Worm (Caenorhabditis elegans) whole organism, L4 larva: ENCODE results near the gene dop-2.
"Not testable (repeated sequence)": the region's sequence is repeated elsewhere in the genome, so short reads cannot be mapped to it uniquely, and the experiment has no call there.

ENCODE experiments used
- F49E8.2 ChIP-seq: sonication (generic microtip); optimal IDR thresholded peaks from 2 replicates; lab custom pipeline; 2016; ENCODE audit warnings: missing compliant biosample characterization, mild to moderate bottlenecking, missing genetic modification characterization, borderline replicate concordance
- Y105C5A.15 ChIP-seq: fragments of 200-800 bp; sonication (Bioruptor generic); IDR thresholded peaks from 2 replicates; pipeline ENCODE4 v1.3.6; 2022; ENCODE audit warnings: missing genetic modification characterization, missing compliant biosample characterization
- ctbp-1 ChIP-seq: fragments of 200-800 bp; sonication (Bioruptor generic); IDR thresholded peaks from 2 replicates; pipeline ENCODE4 v1.3.6; 2022; ENCODE audit warnings: missing genetic modification reagents, missing genetic modification characterization, missing compliant biosample characterization
- dpl-1 ChIP-seq: fragments of 150-350 bp; optimal IDR thresholded peaks from 2 replicates; lab custom pipeline; 2014; ENCODE audit warnings: missing biosample characterization, missing genetic modification reagents, missing genetic modification characterization
- dve-1 ChIP-seq: sonication (generic microtip); optimal IDR thresholded peaks from 2 replicates; lab custom pipeline; 2017; ENCODE audit warnings: antibody characterized with exemption, mild to moderate bottlenecking, missing genetic modification characterization, missing compliant biosample characterization; ENCODE audit not compliant: insufficient read depth
- hlh-11 ChIP-seq: fragments of 200-800 bp; sonication (Bioruptor generic); optimal IDR thresholded peaks from 2 replicates; lab custom pipeline; 2018; ENCODE audit warnings: mild to moderate bottlenecking, missing genetic modification characterization, missing compliant biosample characterization
- mep-1 ChIP-seq: fragments of 150-350 bp; sonication (generic microtip); optimal IDR thresholded peaks from 3 replicates; lab custom pipeline; 2014; ENCODE audit warnings: missing biosample characterization, missing genetic modification characterization
- unc-39 ChIP-seq: sonication (generic microtip); optimal IDR thresholded peaks from 2 replicates; lab custom pipeline; 2017; ENCODE audit warnings: missing biosample characterization, missing genetic modification characterization
- unc-62 ChIP-seq, 3 experiments: fragments of 150-350 bp in 1 of 3; sonication (generic microtip); optimal IDR thresholded peaks in 2 of 3; peaks in 1 of 3; 1 replicate in 1 of 3; 2 replicates in 2 of 3; lab custom pipeline; 2014 to 2017; ENCODE audit warnings: missing biosample characterization in 3 of 3, missing genetic modification characterization in 3 of 3, missing genetic modification reagents in 3 of 3, missing genotype in 1 of 3

DNA sequence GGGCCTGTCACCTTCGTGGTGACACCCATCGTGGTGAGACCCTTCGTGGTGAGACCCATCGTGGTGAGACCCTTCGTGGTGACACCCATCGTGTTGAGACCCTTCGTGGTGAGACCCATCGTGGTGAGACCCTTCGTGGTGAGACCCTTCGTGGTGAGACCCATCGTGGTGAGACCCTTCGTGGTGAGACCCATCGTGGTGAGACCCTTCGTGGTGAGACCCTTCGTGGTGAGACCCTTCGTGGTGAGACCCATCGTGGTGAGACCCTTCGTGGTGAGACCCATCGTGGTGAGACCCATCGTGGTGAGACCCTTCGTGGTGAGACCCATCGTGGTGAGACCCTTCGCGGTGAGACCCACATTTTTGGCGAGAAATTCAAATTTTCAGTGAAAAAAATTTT, 6.5 kb upstream of the dop-2 start:
- not testable (repeated sequence) for TF ChIP-seq hlh-11 (tag; lab: Kevin White, UChicago); unc-62 (GFP tag; optimal IDR thresholded peaks at IDR 0.05 in 1 of 2; lab: Kevin White, UChicago); unc-62 (tag; optimal IDR thresholded peaks at IDR 0.05; lab: Kevin White, UChicago); dve-1 (tag; lab: Kevin White, UChicago); F49E8.2; ctbp-1 (GFP tag; lab: Robert Waterston, UW); Y105C5A.15 (GFP tag; lab: Robert Waterston, UW); mep-1 (tag; lab: Kevin White, UChicago); dpl-1; unc-39 (tag; lab: Kevin White, UChicago)
